Worm (Caenorhabditis elegans) whole organism, late embryonic: ENCODE results near the gene inx-9.

Experiments used
- C08G9.2 ChIP-seq: sonication (generic microtip); optimal IDR thresholded peaks from 2 replicates; lab custom pipeline; 2016; ENCODE audit warnings: mild to moderate bottlenecking, missing genetic modification characterization, moderate library complexity, missing compliant biosample characterization
- K02D7.2 ChIP-seq: sonication (generic microtip); optimal IDR thresholded peaks from 2 replicates; lab custom pipeline; 2017; ENCODE audit warnings: mild to moderate bottlenecking, missing genetic modification characterization, missing compliant biosample characterization
- K09A11.1 ChIP-seq: sonication (generic microtip); optimal IDR thresholded peaks from 2 replicates; lab custom pipeline; 2017; ENCODE audit warnings: antibody characterized with exemption, mild to moderate bottlenecking, missing genetic modification characterization, missing compliant biosample characterization; ENCODE audit not compliant: insufficient read depth
- Y22D7AL.16 ChIP-seq: sonication (generic microtip); optimal IDR thresholded peaks from 2 replicates; lab custom pipeline; 2016; ENCODE audit warnings: missing genetic modification characterization, missing compliant biosample characterization
- ama-1 ChIP-seq: fragments of 150-350 bp; optimal IDR thresholded peaks from 2 replicates; lab custom pipeline; 2014
- ceh-14 ChIP-seq: sonication (generic microtip); optimal IDR thresholded peaks from 2 replicates; lab custom pipeline; 2016; ENCODE audit warnings: missing genotype, missing genetic modification characterization, missing compliant biosample characterization
- ceh-19 ChIP-seq: fragments of 200-800 bp; sonication (Bioruptor generic); optimal IDR thresholded peaks from 2 replicates; lab custom pipeline; 2018; ENCODE audit warnings: mild to moderate bottlenecking, missing genetic modification characterization, missing compliant biosample characterization
- ceh-22 ChIP-seq: sonication (generic microtip); optimal IDR thresholded peaks from 2 replicates; lab custom pipeline; 2017; ENCODE audit warnings: missing biosample characterization, missing genetic modification characterization
- ceh-24 ChIP-seq: sonication (generic microtip); optimal IDR thresholded peaks from 2 replicates; lab custom pipeline; 2016; ENCODE audit warnings: mild to moderate bottlenecking, missing genetic modification characterization, missing compliant biosample characterization
- ceh-30 ChIP-seq: fragments of 150-350 bp; optimal IDR thresholded peaks from 2 replicates; lab custom pipeline; 2014; ENCODE audit warnings: missing biosample characterization, missing genetic modification characterization
- ceh-31 ChIP-seq: sonication (generic microtip); optimal IDR thresholded peaks from 2 replicates; lab custom pipeline; 2016; ENCODE audit warnings: missing genetic modification characterization, missing compliant biosample characterization
- ceh-34 ChIP-seq: sonication (generic microtip); optimal IDR thresholded peaks from 2 replicates; lab custom pipeline; 2016; ENCODE audit warnings: mild to moderate bottlenecking, missing genetic modification characterization, missing compliant biosample characterization
- ceh-45 ChIP-seq: fragments of 200-800 bp; sonication (Bioruptor generic); IDR thresholded peaks from 2 replicates; pipeline ENCODE4 v1.3.6; 2022; ENCODE audit warnings: missing genetic modification reagents, missing genetic modification characterization, missing compliant biosample characterization
- ceh-6 ChIP-seq: fragments of 200-800 bp; sonication (Bioruptor generic); optimal IDR thresholded peaks from 2 replicates; lab custom pipeline; 2018; ENCODE audit warnings: mild to moderate bottlenecking, missing genetic modification characterization, missing compliant biosample characterization
- elt-4 ChIP-seq: sonication (generic microtip); optimal IDR thresholded peaks from 2 replicates; lab custom pipeline; 2016; ENCODE audit warnings: missing genetic modification characterization, missing compliant biosample characterization
- eyg-1 ChIP-seq: sonication (generic microtip); optimal IDR thresholded peaks from 2 replicates; lab custom pipeline; 2016; ENCODE audit warnings: missing genotype, missing genetic modification characterization, missing compliant biosample characterization
- fkh-6 ChIP-seq: sonication (generic microtip); optimal IDR thresholded peaks from 2 replicates; lab custom pipeline; 2016; ENCODE audit warnings: missing genetic modification characterization, missing compliant biosample characterization
- gmeb-2 ChIP-seq: sonication (generic microtip); optimal IDR thresholded peaks from 2 replicates; lab custom pipeline; 2016; ENCODE audit warnings: missing genetic modification characterization, inconsistent platforms, missing compliant biosample characterization
- hlh-15 ChIP-seq: sonication (generic microtip); optimal IDR thresholded peaks from 2 replicates; lab custom pipeline; 2016; ENCODE audit warnings: missing genetic modification characterization, missing compliant biosample characterization
- hlh-30 ChIP-seq: sonication (generic microtip); optimal IDR thresholded peaks from 2 replicates; lab custom pipeline; 2017; ENCODE audit warnings: antibody characterized with exemption, missing genetic modification characterization, missing compliant biosample characterization; ENCODE audit not compliant: insufficient read depth
- hlh-6 ChIP-seq: sonication (generic microtip); optimal IDR thresholded peaks from 2 replicates; lab custom pipeline; 2016; ENCODE audit warnings: missing genotype, missing genetic modification characterization, missing compliant biosample characterization
- hlh-8 ChIP-seq: sonication (generic microtip); optimal IDR thresholded peaks from 2 replicates; lab custom pipeline; 2016; ENCODE audit warnings: missing genotype, missing genetic modification characterization, missing compliant biosample characterization
- lim-6 ChIP-seq: sonication (generic microtip); optimal IDR thresholded peaks from 2 replicates; lab custom pipeline; 2016; ENCODE audit warnings: missing genetic modification characterization, missing compliant biosample characterization
- mec-3 ChIP-seq: sonication (generic microtip); optimal IDR thresholded peaks from 2 replicates; lab custom pipeline; 2016; ENCODE audit warnings: borderline replicate concordance, missing genetic modification characterization, missing compliant biosample characterization
- nfya-1 ChIP-seq: sonication (generic microtip); optimal IDR thresholded peaks from 2 replicates; lab custom pipeline; 2017; ENCODE audit warnings: missing genetic modification characterization, mild to moderate bottlenecking, missing compliant biosample characterization, antibody characterized with exemption, moderate library complexity
- nhr-232 ChIP-seq: sonication (generic microtip); optimal IDR thresholded peaks from 2 replicates; lab custom pipeline; 2016; ENCODE audit warnings: missing genetic modification characterization, missing compliant biosample characterization
- pha-2 ChIP-seq: sonication (generic microtip); optimal IDR thresholded peaks from 2 replicates; lab custom pipeline; 2017; ENCODE audit warnings: mild to moderate bottlenecking, missing genetic modification characterization, missing compliant biosample characterization
- pha-4 ChIP-seq: fragments of 150-350 bp; optimal IDR thresholded peaks from 2 replicates; lab custom pipeline; 2018; ENCODE audit warnings: missing biosample characterization, missing genetic modification reagents, missing genetic modification characterization
- pqm-1 ChIP-seq: sonication (generic microtip); optimal IDR thresholded peaks from 2 replicates; lab custom pipeline; 2016; ENCODE audit warnings: missing genetic modification characterization, missing compliant biosample characterization
- sdc-2 ChIP-seq: sonication (generic microtip); optimal IDR thresholded peaks from 2 replicates; lab custom pipeline; 2016; ENCODE audit warnings: missing genotype, missing genetic modification characterization, missing compliant biosample characterization
- ttx-3 ChIP-seq: sonication (generic microtip); optimal IDR thresholded peaks from 2 replicates; lab custom pipeline; 2016; ENCODE audit warnings: missing genetic modification reagents, missing genetic modification characterization, missing compliant biosample characterization
- unc-55 ChIP-seq: sonication (generic microtip); optimal IDR thresholded peaks from 2 replicates; lab custom pipeline; 2017; ENCODE audit warnings: missing biosample characterization, missing genetic modification reagents, missing genetic modification characterization
- unc-86 ChIP-seq: sonication (generic microtip); optimal IDR thresholded peaks from 2 replicates; lab custom pipeline; 2016; ENCODE audit warnings: missing genetic modification characterization, missing compliant biosample characterization
- zip-5 ChIP-seq: sonication (generic microtip); optimal IDR thresholded peaks from 2 replicates; lab custom pipeline; 2016; ENCODE audit warnings: missing genetic modification characterization, missing compliant biosample characterization

inx-9 gene

DNA sequence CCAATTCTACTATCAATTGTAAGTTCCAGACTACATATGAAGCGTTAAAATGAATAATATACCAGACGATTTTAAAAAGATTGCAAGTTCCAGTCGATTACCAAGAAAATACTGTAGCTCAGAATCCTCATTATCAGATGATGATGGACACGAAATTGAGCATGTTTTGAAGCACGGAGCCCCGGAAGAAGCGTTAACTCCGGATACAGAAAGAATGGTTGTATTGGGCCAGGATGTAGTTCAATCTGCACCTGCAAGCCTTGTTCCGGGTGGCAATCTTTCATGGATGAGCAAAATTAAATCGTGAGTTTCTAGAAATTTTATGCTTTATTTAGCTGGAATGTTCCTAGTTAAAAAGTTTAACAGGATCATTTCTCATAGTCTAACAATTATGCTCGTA, 8.2 kb upstream of the inx-9 start, which contains the start of gene atg-4.2:
Gene atg-4.2, plus strand, starts transcription at position 24 of the 400 bp plus-strand sequence.
- no peak for TF ChIP-seq ceh-34 (tag; lab: Kevin White, UChicago)

DNA sequence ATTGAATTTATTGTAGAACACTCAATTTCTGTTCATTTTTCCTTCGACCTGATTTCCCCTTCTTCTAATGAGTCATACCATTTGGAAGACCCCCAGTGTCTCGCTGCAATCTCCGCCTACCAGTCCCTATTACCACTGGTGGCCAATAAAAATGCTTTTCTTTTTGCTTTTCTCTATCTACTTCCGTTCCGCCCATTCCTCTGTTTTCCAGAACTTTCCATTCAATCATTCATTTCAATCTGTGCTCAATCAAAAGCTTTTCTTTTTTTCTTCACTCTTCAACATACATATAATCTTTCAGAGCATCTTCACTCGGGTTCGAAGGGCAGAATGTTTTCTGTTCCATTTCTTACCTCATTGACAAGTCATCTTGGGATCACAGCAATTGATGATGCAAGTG, 2.6 kb upstream of the inx-9 start, which contains the start of gene inx-8:
Gene inx-8, plus strand, starts transcription at position 301 of the 400 bp plus-strand sequence.
- TF ChIP-seq K09A11.1 (tag; lab: Kevin White, UChicago) (no peak), hlh-30 (tag; lab: Kevin White, UChicago) (no peak), nfya-1 (tag; lab: Kevin White, UChicago) (no peak), hlh-15 (tag; lab: Kevin White, UChicago) (no peak), lim-6 (tag; lab: Kevin White, UChicago) (no peak), ceh-30 (tag; lab: Kevin White, UChicago) (no peak), C08G9.2 (tag; lab: Kevin White, UChicago) (no peak), ceh-22 (tag; lab: Kevin White, UChicago) (no peak), ceh-45 (no peak), ceh-6 (GFP tag; lab: Kevin White, UChicago) (no peak), mec-3 (tag; lab: Kevin White, UChicago) (no peak), unc-55 (GFP tag; lab: Kevin White, UChicago) (no peak), eyg-1 (tag; lab: Kevin White, UChicago) (no peak), hlh-8 (no peak), ama-1 (lab: Kevin White, UChicago) (no peak), Y22D7AL.16 (tag; lab: Kevin White, UChicago) (no peak), pha-4 (tag; lab: Kevin White, UChicago) (no peak)

ce11 chrIV:11681905-11682304, 5.8 kb downstream of the inx-9 start, which contains the start of gene ZK792.4:
Gene ZK792.4 (minus strand): TSS chrIV:11682005.
- TF ChIP-seq gmeb-2 = no peak
- no peak for TF ChIP-seq K09A11.1 (tag; lab: Kevin White, UChicago)
- no peak for TF ChIP-seq ttx-3 (tag; lab: Kevin White, UChicago)
- no peak for TF ChIP-seq ceh-30 (tag; lab: Kevin White, UChicago)

- TF ChIP-seq ceh-19 (GFP tag; lab: Kevin White, UChicago) (no peak), zip-5 (tag; lab: Kevin White, UChicago) (no peak), unc-86 (tag; lab: Kevin White, UChicago) (no peak), hlh-15 (tag; lab: Kevin White, UChicago) (no peak), hlh-6 (no peak), ceh-14 (no peak), lim-6 (tag; lab: Kevin White, UChicago) (no peak), fkh-6 (tag; lab: Kevin White, UChicago) (no peak), K02D7.2 (no peak), ceh-24 (tag; lab: Kevin White, UChicago) (no peak), pha-2 (tag; lab: Kevin White, UChicago) (no peak), ceh-34 (tag; lab: Kevin White, UChicago) (no peak), pha-4 (tag; lab: Kevin White, UChicago) (no peak), pqm-1 (tag; lab: Kevin White, UChicago) (no peak), elt-4 (no peak), Y22D7AL.16 (tag; lab: Kevin White, UChicago) (no peak), ama-1 (lab: Kevin White, UChicago) (no peak)
These were observed 11.9 kb downstream of the inx-9 start, which contains the start of gene ZK792.5 for ce11 chrIV:11688018-11688417. Gene ZK792.5 (minus strand): TSS chrIV:11688118.

DNA sequence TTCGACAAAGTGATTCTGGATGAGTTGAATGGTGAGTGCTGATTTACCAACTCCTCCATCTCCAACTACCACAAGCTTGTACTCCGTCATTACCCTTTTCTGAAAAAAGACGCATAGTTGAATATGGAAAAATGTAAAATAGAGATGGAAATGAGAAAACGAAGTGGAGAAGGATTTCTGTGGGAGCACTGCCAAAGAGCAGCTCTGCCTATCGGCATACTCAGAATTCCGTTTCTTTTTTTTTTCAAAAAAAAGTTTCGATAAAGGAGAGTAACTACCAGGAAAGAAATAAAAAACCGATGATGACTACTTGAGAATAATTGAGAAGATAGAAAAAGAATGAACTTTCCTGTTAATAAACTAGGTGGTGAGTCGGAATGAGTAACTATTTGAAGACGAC, 14.8 kb downstream of the inx-9 start, which contains the start of gene let-60:
Gene let-60, minus strand, starts transcription at position 101 of the 400 bp plus-strand sequence.
- TF ChIP-seq pha-2 (tag; lab: Kevin White, UChicago) (no peak), unc-86 (tag; lab: Kevin White, UChicago) (no peak), sdc-2 (tag; lab: Kevin White, UChicago) (no peak), ceh-31 (tag; lab: Kevin White, UChicago) (no peak), nhr-232 (tag; lab: Kevin White, UChicago) (no peak)
